Worm (Caenorhabditis elegans) whole organism, L1 larva: ENCODE data around the gene C05C12.5.

Experiments
- fkh-8 ChIP-seq: sonication (generic microtip); optimal IDR thresholded peaks from 2 replicates; lab custom pipeline; 2016; ENCODE audit warnings: mild to moderate bottlenecking, missing genetic modification characterization, missing compliant biosample characterization
- fos-1 ChIP-seq: fragments of 150-350 bp; optimal IDR thresholded peaks from 2 replicates; lab custom pipeline; 2014; ENCODE audit warnings: missing biosample characterization, missing genetic modification characterization
- grh-1 ChIP-seq: fragments of 200-800 bp; sonication (Bioruptor generic); IDR thresholded peaks from 2 replicates; pipeline ENCODE4 v1.3.6; 2022; ENCODE audit warnings: missing genetic modification reagents, missing genetic modification characterization, missing compliant biosample characterization
- lin-15B ChIP-seq: fragments of 150-350 bp; sonication (generic microtip); optimal IDR thresholded peaks from 3 replicates; lab custom pipeline; 2014; ENCODE audit warnings: missing biosample characterization, missing genetic modification characterization
- lin-35 ChIP-seq, 2 experiments: fragments of 150-350 bp; optimal IDR thresholded peaks; 2 replicates each; lab custom pipeline; 2014; ENCODE audit warnings: missing biosample characterization in 2 of 2, missing genetic modification characterization in 2 of 2, missing genetic modification reagents in 2 of 2
- swsn-7 ChIP-seq: sonication (generic microtip); optimal IDR thresholded peaks from 2 replicates; lab custom pipeline; 2016; ENCODE audit warnings: missing genetic modification characterization, missing compliant biosample characterization
- unc-62 ChIP-seq: fragments of 150-350 bp; optimal IDR thresholded peaks from 2 replicates; lab custom pipeline; 2014; ENCODE audit warnings: missing biosample characterization, missing genetic modification reagents, missing genetic modification characterization
- ztf-11 ChIP-seq, 2 experiments: sonication (generic microtip); optimal IDR thresholded peaks; 2 replicates each; lab custom pipeline; 2016 to 2017; ENCODE audit warnings: missing genetic modification characterization in 2 of 2, missing biosample characterization in 1 of 2, missing compliant biosample characterization in 1 of 2

DNA sequence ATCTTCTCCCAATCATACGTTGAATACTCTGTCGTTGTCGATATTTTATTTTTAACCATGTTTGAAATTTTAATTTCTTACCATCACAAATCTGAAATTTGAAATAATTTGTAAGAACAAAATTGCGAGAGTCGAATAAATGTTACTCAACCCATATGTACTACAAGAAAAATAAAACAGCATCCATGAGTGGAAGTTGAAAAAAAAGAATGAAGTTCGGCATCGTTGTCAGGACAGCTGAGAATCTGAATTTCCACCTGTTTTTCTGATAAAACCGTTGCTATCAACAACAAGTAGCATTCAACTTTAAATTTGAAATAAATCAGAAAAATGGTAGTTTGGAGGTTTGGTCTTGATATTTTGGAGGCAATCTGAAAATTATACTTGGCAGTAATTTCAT is 37.1 kb downstream of the C05C12.5 start, which contains the start of gene C29F4.3:
- no peak for TF ChIP-seq swsn-7 (tag; lab: Kevin White, UChicago)
- TF ChIP-seq lin-15B (tag; lab: Kevin White, UChicago) = no peak
- no peak for TF ChIP-seq fos-1 (tag; lab: Kevin White, UChicago)
- no peak for TF ChIP-seq grh-1 (GFP tag; lab: Robert Waterston, UW)
- no peak for TF ChIP-seq fkh-8 (tag; lab: Kevin White, UChicago)
- no peak for TF ChIP-seq lin-35 (GFP tag; optimal IDR thresholded peaks at IDR 0.05; lab: Kevin White, UChicago)
- TF ChIP-seq unc-62 = no peak
- TF ChIP-seq ztf-11 (tag; optimal IDR thresholded peaks at IDR 0.05; lab: Kevin White, UChicago) = no peak
